Worm (Caenorhabditis elegans) whole organism, mixed stage, embryonic: ENCODE data around the gene H23L24.1.

Experiments used
- bed-3 ChIP-seq: fragments of 200-800 bp; sonication (Bioruptor generic); optimal IDR thresholded peaks from 3 replicates; lab custom pipeline; 2018; ENCODE audit warnings: mild to moderate bottlenecking, missing genetic modification characterization, moderate library complexity, missing compliant biosample characterization
- blmp-1 ChIP-seq: fragments of 150-350 bp; optimal IDR thresholded peaks from 2 replicates; lab custom pipeline; 2014; ENCODE audit warnings: missing biosample characterization, missing genetic modification characterization
- ceh-39 ChIP-seq: fragments of 150-350 bp; optimal IDR thresholded peaks from 2 replicates; lab custom pipeline; 2014; ENCODE audit warnings: missing biosample characterization, missing genetic modification characterization
- ceh-43 ChIP-seq: fragments of 200-800 bp; sonication (Bioruptor generic); optimal IDR thresholded peaks from 2 replicates; lab custom pipeline; 2018; ENCODE audit warnings: mild to moderate bottlenecking, missing genetic modification characterization, moderate library complexity, missing compliant biosample characterization
- ceh-83 ChIP-seq: fragments of 200-800 bp; sonication (Bioruptor generic); optimal IDR thresholded peaks from 2 replicates; lab custom pipeline; 2018; ENCODE audit warnings: mild to moderate bottlenecking, missing genetic modification characterization, missing compliant biosample characterization
- ces-1 ChIP-seq: fragments of 150-350 bp; optimal IDR thresholded peaks from 2 replicates; lab custom pipeline; 2014; ENCODE audit warnings: missing biosample characterization, missing genetic modification reagents, missing genetic modification characterization
- cnd-1 ChIP-seq: fragments of 200-800 bp; sonication (Bioruptor generic); optimal IDR thresholded peaks from 2 replicates; lab custom pipeline; 2018; ENCODE audit warnings: mild to moderate bottlenecking, missing genetic modification characterization, missing compliant biosample characterization
- drap-1 ChIP-seq: fragments of 200-800 bp; sonication (Bioruptor generic); optimal IDR thresholded peaks from 3 replicates; lab custom pipeline; 2018; ENCODE audit warnings: mild to moderate bottlenecking, missing genetic modification characterization, missing compliant biosample characterization
- elt-1 ChIP-seq: sonication (generic microtip); optimal IDR thresholded peaks from 2 replicates; lab custom pipeline; 2017; ENCODE audit warnings: missing genetic modification characterization, mild to moderate bottlenecking, missing compliant biosample characterization, antibody characterized with exemption, moderate library complexity, borderline replicate concordance; ENCODE audit not compliant: insufficient read depth
- elt-3 ChIP-seq: fragments of 150-350 bp; optimal IDR thresholded peaks from 2 replicates; lab custom pipeline; 2014; ENCODE audit warnings: missing biosample characterization, missing genetic modification characterization
- flh-1 ChIP-seq: fragments of 200-800 bp; sonication (Bioruptor generic); optimal IDR thresholded peaks from 2 replicates; lab custom pipeline; 2018; ENCODE audit warnings: mild to moderate bottlenecking, missing genetic modification characterization, moderate library complexity, missing compliant biosample characterization
- hlh-1 ChIP-seq: fragments of 150-350 bp; optimal IDR thresholded peaks from 2 replicates; lab custom pipeline; 2014; ENCODE audit warnings: missing biosample characterization, missing genetic modification reagents, missing genetic modification characterization
- lin-13 ChIP-seq: fragments of 150-350 bp; optimal IDR thresholded peaks from 2 replicates; lab custom pipeline; 2014; ENCODE audit warnings: missing biosample characterization, missing genetic modification characterization
- lin-32 ChIP-seq: fragments of 200-800 bp; sonication (Bioruptor generic); optimal IDR thresholded peaks from 2 replicates; lab custom pipeline; 2018; ENCODE audit warnings: mild to moderate bottlenecking, missing genetic modification characterization, missing compliant biosample characterization
- lsy-2 ChIP-seq: fragments of 150-350 bp; optimal IDR thresholded peaks from 2 replicates; lab custom pipeline; 2014; ENCODE audit warnings: missing biosample characterization, missing genetic modification characterization
- mab-5 ChIP-seq: fragments of 150-350 bp; optimal IDR thresholded peaks from 2 replicates; lab custom pipeline; 2014; ENCODE audit warnings: missing biosample characterization, missing genetic modification characterization
- mep-1 ChIP-seq: fragments of 150-350 bp; optimal IDR thresholded peaks from 2 replicates; lab custom pipeline; 2017; ENCODE audit warnings: missing biosample characterization, missing genetic modification reagents, missing genetic modification characterization, inconsistent platforms
- mls-2 ChIP-seq: sonication (generic microtip); optimal IDR thresholded peaks from 2 replicates; lab custom pipeline; 2016; ENCODE audit warnings: mild to moderate bottlenecking, missing genetic modification characterization, moderate library complexity, missing compliant biosample characterization
- nhr-12 ChIP-seq: fragments of 150-350 bp; optimal IDR thresholded peaks from 2 replicates; lab custom pipeline; 2014; ENCODE audit warnings: missing biosample characterization, missing genetic modification characterization
- nhr-2 ChIP-seq: fragments of 150-350 bp; optimal IDR thresholded peaks from 2 replicates; lab custom pipeline; 2014; ENCODE audit warnings: missing biosample characterization, missing genetic modification characterization
- nhr-237 ChIP-seq: fragments of 150-350 bp; optimal IDR thresholded peaks from 2 replicates; lab custom pipeline; 2014; ENCODE audit warnings: missing biosample characterization, missing genetic modification characterization
- nhr-76 ChIP-seq: sonication (generic microtip); optimal IDR thresholded peaks from 2 replicates; lab custom pipeline; 2017; ENCODE audit warnings: missing biosample characterization, missing genetic modification characterization
- pha-4 ChIP-seq: fragments of 150-350 bp; optimal IDR thresholded peaks from 2 replicates; lab custom pipeline; 2018; ENCODE audit warnings: missing biosample characterization, missing genetic modification reagents, missing genetic modification characterization
- sem-2 ChIP-seq: fragments of 200-800 bp; sonication (Bioruptor generic); optimal IDR thresholded peaks from 2 replicates; lab custom pipeline; 2018; ENCODE audit warnings: mild to moderate bottlenecking, missing genetic modification characterization, missing compliant biosample characterization
- tbx-8 ChIP-seq: fragments of 200-800 bp; sonication (Bioruptor generic); optimal IDR thresholded peaks from 2 replicates; lab custom pipeline; 2018; ENCODE audit warnings: mild to moderate bottlenecking, missing genetic modification characterization, moderate library complexity, missing compliant biosample characterization
- unc-120 ChIP-seq: sonication (generic microtip); optimal IDR thresholded peaks from 2 replicates; lab custom pipeline; 2017; ENCODE audit warnings: missing genetic modification characterization, missing compliant biosample characterization; ENCODE audit not compliant: poor library complexity, severe bottlenecking
- unc-39 ChIP-seq: fragments of 150-350 bp; optimal IDR thresholded peaks from 2 replicates; lab custom pipeline; 2014; ENCODE audit warnings: missing biosample characterization, missing genetic modification characterization
- unc-62 ChIP-seq: fragments of 150-350 bp; optimal IDR thresholded peaks from 2 replicates; lab custom pipeline; 2014; ENCODE audit warnings: missing biosample characterization, missing genetic modification reagents, missing genetic modification characterization
- zip-8 ChIP-seq: fragments of 150-350 bp; optimal IDR thresholded peaks from 2 replicates; lab custom pipeline; 2014; ENCODE audit warnings: missing biosample characterization, missing genetic modification characterization
- ztf-11 ChIP-seq: fragments of 150-350 bp; optimal IDR thresholded peaks from 2 replicates; lab custom pipeline; 2014; ENCODE audit warnings: missing biosample characterization, missing genetic modification characterization

H23L24.1 gene

DNA sequence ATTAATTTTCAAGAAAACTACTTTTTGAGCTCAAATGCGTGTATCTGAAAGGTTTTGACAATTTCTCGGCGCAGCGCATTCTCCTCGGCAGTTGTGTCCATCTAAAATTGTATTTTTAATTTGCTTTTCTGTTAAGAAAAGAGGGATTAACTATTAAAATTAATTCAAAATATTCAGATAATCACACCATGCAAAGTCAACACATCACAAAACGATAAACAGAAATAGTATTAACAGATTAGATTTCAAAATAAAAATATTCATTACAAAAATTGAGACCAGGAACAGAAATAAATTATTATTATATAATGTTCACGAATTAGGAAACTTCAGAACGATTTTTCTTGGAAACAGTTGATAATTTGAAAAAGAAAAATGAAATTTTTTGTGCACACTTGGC, 31.7 kb upstream of the H23L24.1 start, which contains the start of gene pole-2:
pole-2 (minus strand) TSS at position 101 of the 400 bp plus-strand sequence.
- TF ChIP-seq mep-1 (tag; lab: Kevin White, UChicago) (no peak), blmp-1 (tag; lab: Kevin White, UChicago) (no peak), ces-1 (GFP tag; lab: Kevin White, UChicago) (no peak), elt-1 (tag; lab: Kevin White, UChicago) (no peak), drap-1 (GFP tag; lab: Kevin White, UChicago) (no peak), lin-13 (tag; lab: Kevin White, UChicago) (no peak), nhr-237 (tag; lab: Kevin White, UChicago) (no peak), lin-32 (GFP tag; lab: Kevin White, UChicago) (no peak), ztf-11 (tag; lab: Kevin White, UChicago) (no peak), ceh-43 (GFP tag; lab: Kevin White, UChicago) (no peak), lsy-2 (tag; lab: Kevin White, UChicago) (no peak), unc-39 (tag; lab: Kevin White, UChicago) (no peak), mab-5 (tag; lab: Kevin White, UChicago) (no peak)

ce11 chrIV:8686966-8687365, 31.3 kb upstream of the H23L24.1 start:
- no peak for TF ChIP-seq bed-3
- no peak for TF ChIP-seq mep-1 (tag; lab: Kevin White, UChicago)
- no peak for TF ChIP-seq elt-1 (tag; lab: Kevin White, UChicago)
- TF ChIP-seq ztf-11 (tag; lab: Kevin White, UChicago), result no peak
- no peak for TF ChIP-seq sem-2 (GFP tag; lab: Kevin White, UChicago)
- TF ChIP-seq flh-1 (GFP tag; lab: Kevin White, UChicago), result no peak
- no peak for TF ChIP-seq ces-1 (GFP tag; lab: Kevin White, UChicago)
- no peak for TF ChIP-seq cnd-1
- TF ChIP-seq lin-13 (tag; lab: Kevin White, UChicago), result no peak
- no peak for TF ChIP-seq mls-2 (tag; lab: Kevin White, UChicago)
- TF ChIP-seq elt-3 (tag; lab: Kevin White, UChicago), result no peak
- no peak for TF ChIP-seq lin-32 (GFP tag; lab: Kevin White, UChicago)
- no peak for TF ChIP-seq nhr-2
- TF ChIP-seq nhr-237 (tag; lab: Kevin White, UChicago), result no peak
- TF ChIP-seq pha-4, result no peak
- TF ChIP-seq nhr-76, result no peak

ce11 chrIV:8687605-8688191, 30.6 kb upstream of the H23L24.1 start, which contains the start of gene snrp-3:
Gene snrp-3 (minus strand): TSS chrIV:8687810.
- TF ChIP-seq bed-3, result no peak
- TF ChIP-seq tbx-8 (GFP tag; lab: Kevin White, UChicago), result no peak
- peak; percentile 54 for TF ChIP-seq ceh-39
- peak; percentile 50 for TF ChIP-seq unc-120 (tag; lab: Kevin White, UChicago)
- peak; percentile 38 for TF ChIP-seq hlh-1 (tag; lab: Kevin White, UChicago)
- peak; percentile 76 for TF ChIP-seq nhr-237 (tag; lab: Kevin White, UChicago)
- TF ChIP-seq ceh-83 (GFP tag; lab: Kevin White, UChicago), result no peak
- peak; percentile 72 for TF ChIP-seq lsy-2 (tag; lab: Kevin White, UChicago)
- TF ChIP-seq cnd-1, result peak; percentile 58
- no peak for TF ChIP-seq zip-8 (tag; lab: Kevin White, UChicago)
- peak; percentile 41 for TF ChIP-seq lin-13 (tag; lab: Kevin White, UChicago)
- TF ChIP-seq unc-62 (GFP tag; lab: Kevin White, UChicago), result peak; percentile 11
- peak; percentile 79 for TF ChIP-seq mep-1 (tag; lab: Kevin White, UChicago)
- no peak for TF ChIP-seq nhr-76
- TF ChIP-seq pha-4, result peak; percentile 79
- no peak for TF ChIP-seq elt-1 (tag; lab: Kevin White, UChicago)
- peak; percentile 71 for TF ChIP-seq ces-1 (GFP tag; lab: Kevin White, UChicago)
- TF ChIP-seq ztf-11 (tag; lab: Kevin White, UChicago), result no peak
- TF ChIP-seq nhr-12, result no peak
- TF ChIP-seq ceh-43 (GFP tag; lab: Kevin White, UChicago), result no peak

- TF ChIP-seq zip-8 (tag; lab: Kevin White, UChicago), result no peak
- TF ChIP-seq ces-1 (GFP tag; lab: Kevin White, UChicago), result peak; percentile 30
Measured at ce11 chrIV:8691486-8691885, 26.8 kb upstream of the H23L24.1 start, which contains the start of the genes hst-1 and ints-6. Gene hst-1 (minus strand): TSS chrIV:8691513. Gene ints-6 (plus strand): TSS chrIV:8691745.
